Fruit fly (Drosophila melanogaster) whole organism, pupa: ENCODE results near the gene ago.
A peak's percentile ranks its signal among the peaks of the same experiment; 100 is the strongest.

Experiments
- CG10348 ChIP-seq: fragments of 200-800 bp; sonication (Bioruptor generic); IDR thresholded peaks from 2 replicates; pipeline ENCODE4 v1.3.6; 2022; ENCODE audit warnings: missing biosample characterization, missing genetic modification characterization
- CG12605 ChIP-seq: fragments of 200-800 bp; sonication (Bioruptor generic); IDR thresholded peaks from 2 replicates; pipeline ENCODE4 v1.3.6; 2022; ENCODE audit warnings: missing biosample characterization, missing genetic modification characterization
- CG13204 ChIP-seq: fragments of 200-800 bp; sonication (Bioruptor generic); optimal IDR thresholded peaks from 2 replicates; lab custom pipeline; 2018; ENCODE audit warnings: missing biosample characterization, mild to moderate bottlenecking, missing genetic modification characterization, moderate library complexity
- CG17806 ChIP-seq: fragments of 200-800 bp; sonication (Bioruptor generic); optimal IDR thresholded peaks from 2 replicates; lab custom pipeline; 2018; ENCODE audit warnings: missing biosample characterization, mild to moderate bottlenecking, missing genetic modification characterization, moderate library complexity
- CG4496 ChIP-seq: fragments of 200-800 bp; sonication (Bioruptor generic); IDR thresholded peaks from 3 replicates; pipeline ENCODE4 v1.3.6; 2022; ENCODE audit warnings: missing biosample characterization, missing genetic modification characterization
- gl ChIP-seq: fragments of 200-800 bp; sonication (Bioruptor generic); optimal IDR thresholded peaks from 2 replicates; lab custom pipeline; 2018; ENCODE audit warnings: missing biosample characterization, mild to moderate bottlenecking, missing genetic modification characterization

- TF ChIP-seq CG17806 (tag; lab: Kevin White, UChicago) (no peak), CG12605 (GFP tag; lab: Robert Waterston, UW) (no peak), CG13204 (GFP tag; lab: Kevin White, UChicago) (no peak), CG4496 (GFP tag; lab: Robert Waterston, UW) (0 out of 3 replicates have a peak, but pooled peaks have one; percentile 31), gl (tag; lab: Kevin White, UChicago) (no peak), CG10348 (GFP tag; lab: Robert Waterston, UW) (no peak)
Observed at dm6 chr3L:4282627-4283026, 28.5 kb upstream of the ago start, which contains the start of gene CG11583.
